Fruit fly (Drosophila melanogaster) whole organism, embryonic: ENCODE data around the gene CG1309.

Experiments
- CG11504 ChIP-seq: fragments of 200-800 bp; sonication (Bioruptor generic); optimal IDR thresholded peaks from 3 replicates; lab custom pipeline; 2019; ENCODE audit warnings: missing biosample characterization, mild to moderate bottlenecking, missing genetic modification characterization, moderate library complexity
- CG12942 ChIP-seq: fragments of 200-800 bp; sonication (Bioruptor generic); optimal IDR thresholded peaks from 3 replicates; lab custom pipeline; 2016; ENCODE audit warnings: missing biosample characterization, missing genetic modification characterization
- CG1529 ChIP-seq: fragments of 200-800 bp; sonication (Bioruptor generic); optimal IDR thresholded peaks from 3 replicates; lab custom pipeline; 2018; ENCODE audit warnings: missing biosample characterization, missing genetic modification characterization
- CG1603 ChIP-seq: fragments of 200-800 bp; sonication (Bioruptor generic); optimal IDR thresholded peaks from 2 replicates; lab custom pipeline; 2019; ENCODE audit warnings: missing biosample characterization, mild to moderate bottlenecking, missing genetic modification characterization, moderate library complexity
- CG17612 ChIP-seq: fragments of 200-800 bp; sonication (Bioruptor generic); IDR thresholded peaks from 2 replicates; pipeline ENCODE4 v1.3.6; 2022; ENCODE audit warnings: missing biosample characterization, missing genetic modification characterization
- CG18011 ChIP-seq: fragments of 200-800 bp; sonication (Bioruptor generic); optimal IDR thresholded peaks from 2 replicates; lab custom pipeline; 2017; ENCODE audit warnings: missing biosample characterization, missing genetic modification characterization, mild to moderate bottlenecking, moderate library complexity, missing genotype
- CG1832 ChIP-seq: fragments of 200-800 bp; sonication (Bioruptor generic); optimal IDR thresholded peaks from 2 replicates; lab custom pipeline; 2017; ENCODE audit warnings: missing biosample characterization, mild to moderate bottlenecking, missing genetic modification characterization, inconsistent platforms
- CG30020 ChIP-seq: fragments of 200-800 bp; optimal IDR thresholded peaks from 2 replicates; lab custom pipeline; 2019; ENCODE audit warnings: missing biosample characterization, mild to moderate bottlenecking, missing genetic modification characterization, moderate library complexity
- CG30431 ChIP-seq: fragments of 200-800 bp; sonication (Bioruptor generic); optimal IDR thresholded peaks from 2 replicates; lab custom pipeline; 2017; ENCODE audit warnings: missing biosample characterization, missing genetic modification characterization
- CG34422 ChIP-seq: fragments of 200-800 bp; sonication (Bioruptor generic); IDR thresholded peaks from 3 replicates; pipeline ENCODE4 v1.3.6; 2022; ENCODE audit warnings: missing biosample characterization, missing genetic modification characterization
- CG4404 ChIP-seq: fragments of 200-800 bp; sonication (Bioruptor generic); IDR thresholded peaks from 2 replicates; pipeline ENCODE4 v1.3.6; 2022; ENCODE audit warnings: missing biosample characterization, missing genetic modification characterization
- CG7786 ChIP-seq: fragments of 200-800 bp; sonication (Bioruptor generic); optimal IDR thresholded peaks from 2 replicates; lab custom pipeline; 2016; ENCODE audit warnings: missing biosample characterization, missing genetic modification characterization
- CG8359 ChIP-seq: fragments of 200-800 bp; sonication (Bioruptor generic); optimal IDR thresholded peaks from 2 replicates; lab custom pipeline; 2017; ENCODE audit warnings: missing biosample characterization, mild to moderate bottlenecking, missing genetic modification characterization, borderline replicate concordance
- CG8478 ChIP-seq: fragments of >200 bp; optimal IDR thresholded peaks from 2 replicates; lab custom pipeline; 2018
- CG9215 ChIP-seq: fragments of 200-800 bp; sonication (Bioruptor generic); IDR thresholded peaks from 2 replicates; pipeline ENCODE4 v1.3.6; 2022; ENCODE audit warnings: missing biosample characterization, missing genetic modification characterization
- Dad ChIP-seq: fragments of 200-800 bp; sonication (Bioruptor generic); optimal IDR thresholded peaks from 3 replicates; lab custom pipeline; 2016; ENCODE audit warnings: missing biosample characterization, missing genetic modification characterization
- Doc2 ChIP-seq: fragments of 200-800 bp; sonication (Bioruptor generic); IDR thresholded peaks from 2 replicates; pipeline ENCODE4 v1.3.6; 2022; ENCODE audit warnings: missing biosample characterization, missing genetic modification characterization
- Ets65A ChIP-seq: fragments of 200-800 bp; sonication (Bioruptor generic); peaks from one replicate; lab custom pipeline; 2016; ENCODE audit warnings: missing biosample characterization, missing genetic modification characterization
- GATAe ChIP-seq: fragments of 200-800 bp; sonication (Bioruptor generic); conservative IDR thresholded peaks from 2 replicates; pipeline ENCODE4 v1.3.6; 2022; ENCODE audit warnings: missing biosample characterization, missing genetic modification characterization
- Hr78 ChIP-seq, 2 experiments: fragments of 200-800 bp in 1 of 2; fragments of >200 bp in 1 of 2; sonication (Bioruptor generic) in 1 of 2; optimal IDR thresholded peaks; 2 replicates each; lab custom pipeline; 2017 to 2019; ENCODE audit warnings: missing biosample characterization in 2 of 2, missing genetic modification characterization in 2 of 2, mild to moderate bottlenecking in 1 of 2, moderate library complexity in 1 of 2
- Lpt ChIP-seq: fragments of >200 bp; optimal IDR thresholded peaks from 2 replicates; lab custom pipeline; 2018; ENCODE audit warnings: missing biosample characterization, missing genetic modification characterization
- Mes4 ChIP-seq: fragments of 200-800 bp; sonication (Bioruptor generic); optimal IDR thresholded peaks from 2 replicates; lab custom pipeline; 2016; ENCODE audit warnings: missing biosample characterization, missing genetic modification characterization
- Opbp ChIP-seq: fragments of 200-800 bp; sonication (Bioruptor generic); IDR thresholded peaks from 3 replicates; pipeline ENCODE4 v1.3.6; 2022; ENCODE audit warnings: missing biosample characterization, missing genetic modification characterization; ENCODE audit not compliant: partially characterized antibody
- Pdp1 ChIP-seq, 2 experiments: fragments of 200-800 bp; sonication (Bioruptor generic); optimal IDR thresholded peaks; 3 replicates each; lab custom pipeline; 2016; ENCODE audit warnings: missing biosample characterization in 2 of 2, missing genetic modification characterization in 2 of 2, mild to moderate bottlenecking in 1 of 2, moderate library complexity in 1 of 2
- Sin3A ChIP-seq: fragments of >200 bp; optimal IDR thresholded peaks from 2 replicates; lab custom pipeline; 2018
- Sox100B ChIP-seq: fragments of 200-800 bp; sonication (Bioruptor generic); optimal IDR thresholded peaks from 3 replicates; lab custom pipeline; 2018; ENCODE audit warnings: missing biosample characterization, mild to moderate bottlenecking, missing genetic modification characterization
- Sox102F ChIP-seq: fragments of 200-800 bp; sonication (Bioruptor generic); optimal IDR thresholded peaks from 2 replicates; lab custom pipeline; 2018; ENCODE audit warnings: missing biosample characterization, mild to moderate bottlenecking, missing genetic modification characterization, moderate library complexity
- Trl ChIP-seq, 3 experiments: fragments of >200 bp in 2 of 3; fragments of 200-800 bp in 1 of 3; sonication (Bioruptor generic) in 1 of 3; optimal IDR thresholded peaks; 2 replicates in 1 of 3; 3 replicates in 2 of 3; lab custom pipeline; 2016 to 2017; ENCODE audit warnings: missing biosample characterization in 1 of 3, missing genetic modification characterization in 1 of 3
- Xbp1 ChIP-seq: fragments of 200-800 bp; sonication (Bioruptor generic); optimal IDR thresholded peaks from 3 replicates; lab custom pipeline; 2016; ENCODE audit warnings: missing biosample characterization, mild to moderate bottlenecking, missing genetic modification characterization
- Xrp1 ChIP-seq: fragments of 200-800 bp; sonication (Bioruptor generic); IDR thresholded peaks from 2 replicates; pipeline ENCODE4 v1.3.6; 2022; ENCODE audit warnings: missing biosample characterization, missing genetic modification characterization
- chinmo ChIP-seq: fragments of 200-800 bp; sonication (Bioruptor generic); IDR thresholded peaks from 4 replicates; pipeline ENCODE4 v1.3.6; 2022; ENCODE audit warnings: missing biosample characterization, missing genetic modification characterization; ENCODE audit not compliant: partially characterized antibody
- dysf ChIP-seq: fragments of 200-800 bp; sonication (Bioruptor generic); IDR thresholded peaks from 3 replicates; pipeline ENCODE4 v1.3.6; 2022; ENCODE audit warnings: missing biosample characterization, missing genetic modification characterization
- emc ChIP-seq: fragments of 200-800 bp; sonication (Bioruptor generic); optimal IDR thresholded peaks from 2 replicates; lab custom pipeline; 2016; ENCODE audit warnings: missing biosample characterization, missing genetic modification characterization
- en ChIP-seq: fragments of 200-800 bp; sonication (Bioruptor generic); optimal IDR thresholded peaks from 2 replicates; lab custom pipeline; 2016; ENCODE audit warnings: missing biosample characterization, missing genetic modification characterization
- fd96Cb ChIP-seq: fragments of 200-800 bp; sonication (Bioruptor generic); optimal IDR thresholded peaks from 2 replicates; lab custom pipeline; 2018; ENCODE audit warnings: missing biosample characterization, mild to moderate bottlenecking, missing genetic modification characterization, moderate library complexity
- gsb-n ChIP-seq: fragments of 200-800 bp; sonication (Bioruptor generic); optimal IDR thresholded peaks from 3 replicates; lab custom pipeline; 2018; ENCODE audit warnings: missing biosample characterization, mild to moderate bottlenecking, missing genetic modification characterization
- hb ChIP-seq: fragments of 200-800 bp; sonication (Bioruptor generic); IDR thresholded peaks from 3 replicates; pipeline ENCODE4 v1.3.6; 2022; ENCODE audit warnings: missing biosample characterization, missing genetic modification characterization; ENCODE audit not compliant: partially characterized antibody
- hkb ChIP-seq, 2 experiments: fragments of 200-800 bp in 1 of 2; fragments of >200 bp in 1 of 2; sonication (Bioruptor generic) in 1 of 2; IDR thresholded peaks in 1 of 2; optimal IDR thresholded peaks in 1 of 2; 2 replicates each; pipeline versions ENCODE4 v1.3.6 to Lab custom; 2017 to 2022; ENCODE audit warnings: missing biosample characterization in 1 of 2, missing genetic modification characterization in 1 of 2
- hth ChIP-seq: fragments of >200 bp; optimal IDR thresholded peaks from 2 replicates; lab custom pipeline; 2017; ENCODE audit warnings: inconsistent platforms
- jigr1 ChIP-seq: fragments of 200-800 bp; sonication (Bioruptor generic); IDR thresholded peaks from 3 replicates; pipeline ENCODE4 v1.3.6; 2022; ENCODE audit warnings: missing biosample characterization, missing genetic modification characterization
- jing ChIP-seq: fragments of 200-800 bp; sonication (Bioruptor generic); optimal IDR thresholded peaks from 2 replicates; lab custom pipeline; 2018; ENCODE audit warnings: missing biosample characterization, mild to moderate bottlenecking, missing genetic modification characterization
- klu ChIP-seq: fragments of 200-800 bp; sonication (Bioruptor generic); IDR thresholded peaks from 2 replicates; pipeline ENCODE4 v1.3.6; 2022; ENCODE audit warnings: missing biosample characterization, missing genetic modification characterization
- kni ChIP-seq: fragments of 200-800 bp; sonication (Bioruptor generic); optimal IDR thresholded peaks from 3 replicates; lab custom pipeline; 2017; ENCODE audit warnings: mild to moderate bottlenecking, missing biosample characterization, missing genetic modification reagents, missing genetic modification characterization
- lbe ChIP-seq: fragments of 200-800 bp; sonication (Bioruptor generic); optimal IDR thresholded peaks from 2 replicates; lab custom pipeline; 2016; ENCODE audit warnings: missing biosample characterization, mild to moderate bottlenecking, missing genetic modification characterization
- lilli ChIP-seq: fragments of 200-800 bp; sonication (Bioruptor generic); optimal IDR thresholded peaks from 3 replicates; lab custom pipeline; 2016; ENCODE audit warnings: missing biosample characterization, missing genetic modification characterization
- mirr ChIP-seq: fragments of 200-800 bp; sonication (Bioruptor generic); optimal IDR thresholded peaks from 3 replicates; lab custom pipeline; 2018; ENCODE audit warnings: missing biosample characterization, mild to moderate bottlenecking, missing genetic modification characterization
- org-1 ChIP-seq: fragments of 200-800 bp; sonication (Bioruptor generic); optimal IDR thresholded peaks from 2 replicates; lab custom pipeline; 2017; ENCODE audit warnings: missing biosample characterization, missing genetic modification characterization
- pb ChIP-seq: fragments of 200-800 bp; sonication (Bioruptor generic); optimal IDR thresholded peaks from 3 replicates; lab custom pipeline; 2016; ENCODE audit warnings: missing biosample characterization, missing genetic modification characterization
- sc ChIP-seq, 3 experiments: fragments of >200 bp in 2 of 3; fragments of 200-800 bp in 1 of 3; sonication (Bioruptor generic) in 1 of 3; optimal IDR thresholded peaks; 2 replicates in 2 of 3; 3 replicates in 1 of 3; lab custom pipeline; 2017; ENCODE audit warnings: mild to moderate bottlenecking in 1 of 3, missing biosample characterization in 1 of 3, missing genetic modification characterization in 1 of 3, missing genetic modification reagents in 1 of 3
- sisA ChIP-seq: fragments of 200-800 bp; sonication (Bioruptor generic); IDR thresholded peaks from 2 replicates; pipeline ENCODE4 v1.3.6; 2022; ENCODE audit warnings: missing biosample characterization, missing genetic modification characterization
- slbo ChIP-seq: fragments of 200-800 bp; sonication (Bioruptor generic); IDR thresholded peaks from 2 replicates; pipeline ENCODE4 v1.3.6; 2022; ENCODE audit warnings: missing biosample characterization, missing genetic modification characterization

The CG1309 gene

DNA sequence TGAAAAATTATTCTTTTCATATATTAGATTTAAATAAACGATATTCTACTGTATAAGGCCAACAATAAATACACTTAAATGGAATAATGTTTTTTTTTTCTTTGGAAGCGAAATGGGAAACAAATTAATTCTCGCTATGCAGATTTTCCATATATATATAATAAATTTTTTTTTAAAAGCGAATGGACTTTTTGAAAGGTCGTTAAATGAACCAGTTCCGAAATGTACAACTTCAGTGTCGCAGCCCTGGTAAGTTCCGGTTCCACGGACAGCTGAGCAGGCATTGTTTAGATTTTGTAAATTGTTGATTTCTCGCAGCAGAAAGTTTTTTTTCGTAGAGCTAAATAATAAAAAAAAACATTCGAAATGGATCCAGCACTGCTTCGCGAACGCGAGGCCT lies 27.6 kb downstream of the CG1309 start, which contains the start of gene TfIIEbeta (continued):
- peak; percentile 14; the same call in 1 of the 2 replicates for TF ChIP-seq sisA (GFP tag; lab: Robert Waterston, UW)
- TF ChIP-seq CG4404 (GFP tag; lab: Robert Waterston, UW), result no peak
- TF ChIP-seq emc (GFP tag; lab: Kevin White, UChicago), result no peak
- no peak for TF ChIP-seq hkb (optimal IDR thresholded peaks at IDR 0.05; lab: Kevin White, UChicago)
- TF ChIP-seq hkb (GFP tag; IDR thresholded peaks at IDR 0.05; lab: Robert Waterston, UW), result peak; percentile 39; the same call in 1 of the 2 replicates
- TF ChIP-seq CG1529, result no peak
- no peak for TF ChIP-seq Sox102F
- no peak for TF ChIP-seq CG7786
- TF ChIP-seq Mes4 (GFP tag; lab: Kevin White, UChicago), result no peak
- TF ChIP-seq mirr (GFP tag; lab: Kevin White, UChicago), result no peak
- TF ChIP-seq Lpt (GFP tag; lab: Kevin White, UChicago), result no peak
- no peak for TF ChIP-seq CG18011 (GFP tag; lab: Kevin White, UChicago)
- TF ChIP-seq GATAe (GFP tag; lab: Robert Waterston, UW), result no peak
- TF ChIP-seq hth (lab: Kevin White, UChicago), result no peak
- TF ChIP-seq Sox100B (GFP tag; lab: Kevin White, UChicago), result peak; percentile 58
- no peak; the same call in 2 of the 3 replicates for TF ChIP-seq CG34422
- TF ChIP-seq hb (GFP tag; lab: Robert Waterston, UW), result no peak
- TF ChIP-seq slbo (GFP tag; lab: Robert Waterston, UW), result peak; percentile 54
- peak; percentile 30 for TF ChIP-seq gsb-n (tag; lab: Kevin White, UChicago)
- no peak for TF ChIP-seq Doc2 (GFP tag; lab: Robert Waterston, UW)
- TF ChIP-seq pb, result no peak
- peak; percentile 52; the same call in 1 of the 2 replicates for TF ChIP-seq Xrp1 (GFP tag; lab: Robert Waterston, UW)
- peak; percentile 24 for TF ChIP-seq fd96Cb
- no peak for TF ChIP-seq CG9215 (GFP tag; lab: Robert Waterston, UW)
- TF ChIP-seq CG17612 (GFP tag; lab: Robert Waterston, UW), result no peak
- no peak for TF ChIP-seq klu (GFP tag; lab: Robert Waterston, UW)
- TF ChIP-seq CG8359, result no peak
- TF ChIP-seq chinmo, result no peak
- TF ChIP-seq Dad (GFP tag; lab: Kevin White, UChicago), result no peak
- no peak for TF ChIP-seq CG11504
- TF ChIP-seq Pdp1 (GFP tag; optimal IDR thresholded peaks at IDR 0.05; lab: Kevin White, UChicago), result no peak
- no peak for TF ChIP-seq sc (optimal IDR thresholded peaks at IDR 0.05; lab: Kevin White, UChicago)
- TF ChIP-seq sc (GFP tag; optimal IDR thresholded peaks at IDR 0.05; lab: Kevin White, UChicago), result no peak
- TF ChIP-seq kni (GFP tag; lab: Kevin White, UChicago), result no peak
- TF ChIP-seq Sin3A, result no peak
- no peak for TF ChIP-seq CG12942 (GFP tag; lab: Kevin White, UChicago)
- no peak for TF ChIP-seq Opbp (GFP tag; lab: Robert Waterston, UW)
- TF ChIP-seq CG1832, result no peak
- no peak for TF ChIP-seq CG1603
- no peak for TF ChIP-seq Ets65A
- no peak for TF ChIP-seq Hr78 (GFP tag; optimal IDR thresholded peaks at IDR 0.05; lab: Kevin White, UChicago)
- TF ChIP-seq CG30431 (GFP tag; lab: Kevin White, UChicago), result no peak
- peak; percentile 35 for TF ChIP-seq Xbp1
- no peak for TF ChIP-seq en (GFP tag; lab: Kevin White, UChicago)
- peak; percentile 46 for TF ChIP-seq lbe
- TF ChIP-seq CG8478, result no peak
- TF ChIP-seq jing (GFP tag; lab: Kevin White, UChicago), result no peak
- TF ChIP-seq lilli (GFP tag; lab: Kevin White, UChicago), result peak; percentile 13
- TF ChIP-seq CG30020 (tag; lab: Kevin White, UChicago), result peak; percentile 4
- TF ChIP-seq Trl (optimal IDR thresholded peaks at IDR 0.05; lab: Kevin White, UChicago), result no peak
- no peak for TF ChIP-seq Trl (GFP tag; optimal IDR thresholded peaks at IDR 0.05; lab: Kevin White, UChicago)
- no peak for TF ChIP-seq org-1 (GFP tag; lab: Kevin White, UChicago)
- TF ChIP-seq jigr1 (GFP tag; lab: Robert Waterston, UW), result no peak
- TF ChIP-seq dysf (GFP tag; lab: Robert Waterston, UW), result peak; percentile 36; the same call in 1 of the 3 replicates
